Fruit fly (Drosophila melanogaster) whole organism, adult: ENCODE data around the gene CG1789.

Experiments
- CG11617 ChIP-seq: fragments of 200-800 bp; sonication (Bioruptor generic); optimal IDR thresholded peaks from 2 replicates; lab custom pipeline; 2017; ENCODE audit warnings: mild to moderate bottlenecking, missing biosample characterization, missing genetic modification reagents, missing genetic modification characterization
- CG12768 ChIP-seq: fragments of 200-800 bp; sonication (Bioruptor generic); optimal IDR thresholded peaks from 2 replicates; lab custom pipeline; 2017; ENCODE audit warnings: missing biosample characterization, missing genetic modification characterization, mild to moderate bottlenecking, moderate library complexity, missing genetic modification reagents
- CG14711 ChIP-seq: fragments of 200-800 bp; sonication (Bioruptor generic); optimal IDR thresholded peaks from 2 replicates; lab custom pipeline; 2018; ENCODE audit warnings: missing biosample characterization, mild to moderate bottlenecking, missing genetic modification characterization, moderate library complexity
- CG1620 ChIP-seq: fragments of 200-800 bp; sonication (Bioruptor generic); optimal IDR thresholded peaks from 2 replicates; lab custom pipeline; 2016; ENCODE audit warnings: missing biosample characterization, missing genetic modification characterization
- CG33017 ChIP-seq: fragments of 200-800 bp; sonication (Bioruptor generic); optimal IDR thresholded peaks from 2 replicates; lab custom pipeline; 2018; ENCODE audit warnings: missing biosample characterization, mild to moderate bottlenecking, missing genetic modification characterization, moderate library complexity
- CG5204 ChIP-seq: fragments of 200-800 bp; sonication (Bioruptor generic); optimal IDR thresholded peaks from 2 replicates; lab custom pipeline; 2016; ENCODE audit warnings: missing biosample characterization, missing genetic modification characterization
- CG7045 ChIP-seq: fragments of 200-800 bp; sonication (Bioruptor generic); optimal IDR thresholded peaks from 2 replicates; lab custom pipeline; 2017; ENCODE audit warnings: missing biosample characterization, mild to moderate bottlenecking, missing genetic modification characterization
- CG7101 ChIP-seq: fragments of 200-800 bp; sonication (Bioruptor generic); optimal IDR thresholded peaks from 2 replicates; lab custom pipeline; 2018; ENCODE audit warnings: missing biosample characterization, mild to moderate bottlenecking, missing genetic modification characterization, moderate library complexity
- Clk ChIP-seq: fragments of 200-800 bp; sonication (Bioruptor generic); optimal IDR thresholded peaks from 2 replicates; lab custom pipeline; 2017; ENCODE audit warnings: missing biosample characterization, missing genetic modification characterization
- Crg-1 ChIP-seq: fragments of 200-800 bp; sonication (Bioruptor generic); optimal IDR thresholded peaks from 2 replicates; lab custom pipeline; 2016; ENCODE audit warnings: missing biosample characterization, missing genetic modification characterization
- Hr96 ChIP-seq: fragments of 200-800 bp; sonication (Bioruptor generic); optimal IDR thresholded peaks from 2 replicates; lab custom pipeline; 2016; ENCODE audit warnings: missing biosample characterization, missing genetic modification characterization
- Mnt ChIP-seq: fragments of 200-800 bp; sonication (Bioruptor generic); optimal IDR thresholded peaks from 2 replicates; lab custom pipeline; 2016; ENCODE audit warnings: missing biosample characterization, mild to moderate bottlenecking, missing genetic modification characterization
- bab1 ChIP-seq: fragments of 200-800 bp; sonication (Bioruptor generic); optimal IDR thresholded peaks from 3 replicates; lab custom pipeline; 2019; ENCODE audit warnings: missing biosample characterization, mild to moderate bottlenecking, missing genetic modification characterization, moderate library complexity
- cic ChIP-seq: fragments of 200-800 bp; sonication (Bioruptor generic); optimal IDR thresholded peaks from 2 replicates; lab custom pipeline; 2017; ENCODE audit warnings: missing biosample characterization, mild to moderate bottlenecking, missing genetic modification characterization, moderate library complexity
- cnc ChIP-seq, 2 experiments: fragments of >200 bp; optimal IDR thresholded peaks; 2 replicates each; lab custom pipeline; 2017
- kay ChIP-seq: fragments of 200-800 bp; sonication (Bioruptor generic); peaks from one replicate; lab custom pipeline; 2016; ENCODE audit warnings: missing biosample characterization, missing genetic modification characterization, borderline replicate concordance
- ovo ChIP-seq: fragments of 200-800 bp; sonication (Bioruptor generic); optimal IDR thresholded peaks from 2 replicates; lab custom pipeline; 2016; ENCODE audit warnings: missing biosample characterization, missing genetic modification characterization
- pad ChIP-seq: fragments of 200-800 bp; sonication (Bioruptor generic); optimal IDR thresholded peaks from 3 replicates; lab custom pipeline; 2017; ENCODE audit warnings: missing biosample characterization, missing genetic modification characterization, mild to moderate bottlenecking, moderate library complexity, missing genetic modification reagents
- tj ChIP-seq: fragments of 200-800 bp; sonication (Bioruptor generic); optimal IDR thresholded peaks from 3 replicates; lab custom pipeline; 2017; ENCODE audit warnings: missing biosample characterization, mild to moderate bottlenecking, missing genetic modification characterization, moderate library complexity
- toe ChIP-seq: fragments of 200-800 bp; sonication (Bioruptor generic); optimal IDR thresholded peaks from 2 replicates; lab custom pipeline; 2016; ENCODE audit warnings: missing biosample characterization, missing genetic modification characterization

CG1789 gene

dm6 chrX:8720213-8720612 is at the start of gene CG1789:
TSS of gene CG1789 (plus strand) at chrX:8720520.
- TF ChIP-seq CG5204 (GFP tag; lab: Kevin White, UChicago) (peak; percentile 8), Crg-1 (GFP tag; lab: Kevin White, UChicago) (peak; percentile 21), bab1 (GFP tag; lab: Kevin White, UChicago) (peak; percentile 16), CG7045 (GFP tag; lab: Kevin White, UChicago) (no peak), CG1620 (GFP tag; lab: Kevin White, UChicago) (peak; percentile 7), toe (GFP tag; lab: Kevin White, UChicago) (peak; percentile 21), tj (GFP tag; lab: Kevin White, UChicago) (peak; percentile 72), Mnt (GFP tag; lab: Kevin White, UChicago) (peak; percentile 97), CG11617 (peak; percentile 28), CG14711 (peak; percentile 5), cic (GFP tag; lab: Kevin White, UChicago) (no peak)

- TF ChIP-seq Crg-1 (GFP tag; lab: Kevin White, UChicago) (no peak), CG1620 (GFP tag; lab: Kevin White, UChicago) (no peak), CG7101 (tag; lab: Kevin White, UChicago) (no peak), cnc (optimal IDR thresholded peaks at IDR 0.05; lab: Kevin White, UChicago) (no peak), Clk (no peak), CG33017 (tag; lab: Kevin White, UChicago) (no peak), Hr96 (GFP tag; lab: Kevin White, UChicago) (no peak), CG7045 (GFP tag; lab: Kevin White, UChicago) (no peak), toe (GFP tag; lab: Kevin White, UChicago) (no peak), CG5204 (GFP tag; lab: Kevin White, UChicago) (no peak), pad (GFP tag; lab: Kevin White, UChicago) (no peak), CG11617 (no peak), ovo (no peak)
These were observed 48.7 kb upstream of the CG1789 start for dm6 chrX:8671348-8672298.

DNA sequence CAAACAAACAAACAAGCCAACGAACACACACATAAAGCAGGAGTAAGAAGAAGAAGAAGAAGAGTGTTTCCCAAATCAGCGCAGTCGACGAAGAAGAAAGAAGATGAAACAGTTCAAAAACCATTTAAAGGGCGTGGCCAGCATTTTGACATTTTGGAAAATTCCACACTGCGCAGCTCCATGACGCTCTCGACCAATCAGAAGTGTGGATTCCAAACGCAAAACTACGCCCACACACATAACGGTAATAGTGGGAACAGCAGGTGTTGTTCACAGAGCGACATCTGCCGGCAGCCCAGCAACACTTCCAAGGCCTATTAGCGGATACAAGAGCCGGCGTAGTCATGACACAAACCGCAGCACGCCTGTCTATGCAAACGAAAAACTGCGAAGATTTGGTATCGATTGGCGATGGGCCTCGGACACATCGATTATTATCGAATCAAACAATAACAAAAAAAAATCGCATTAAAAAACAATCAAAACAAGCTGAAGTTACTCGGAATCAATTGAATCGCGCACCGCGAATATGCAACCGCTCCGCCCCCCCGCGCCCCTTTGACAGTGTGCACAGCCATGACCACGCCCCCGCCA is 43.6 kb upstream of the CG1789 start, which contains the start of gene Rubicon:
Rubicon (plus strand) TSS at position 433 of the 594 bp plus-strand sequence.
- peak; percentile 68 for TF ChIP-seq Mnt (GFP tag; lab: Kevin White, UChicago)
- no peak for TF ChIP-seq CG14711
- TF ChIP-seq CG12768 (GFP tag; lab: Kevin White, UChicago), result no peak
- no peak for TF ChIP-seq CG33017 (tag; lab: Kevin White, UChicago)
- peak; percentile 98 for TF ChIP-seq ovo
- no peak for TF ChIP-seq CG7045 (GFP tag; lab: Kevin White, UChicago)
- TF ChIP-seq Crg-1 (GFP tag; lab: Kevin White, UChicago), result peak; percentile 31
- TF ChIP-seq cic (GFP tag; lab: Kevin White, UChicago), result peak; percentile 23
- TF ChIP-seq tj (GFP tag; lab: Kevin White, UChicago), result peak; percentile 60
- TF ChIP-seq pad (GFP tag; lab: Kevin White, UChicago), result peak; percentile 70
- no peak for TF ChIP-seq kay (GFP tag; lab: Kevin White, UChicago)
- peak; percentile 79 for TF ChIP-seq bab1 (GFP tag; lab: Kevin White, UChicago)
- peak; percentile 66 for TF ChIP-seq CG1620 (GFP tag; lab: Kevin White, UChicago)
- TF ChIP-seq cnc (optimal IDR thresholded peaks at IDR 0.05; lab: Kevin White, UChicago), result no peak
- TF ChIP-seq CG5204 (GFP tag; lab: Kevin White, UChicago), result no peak
- no peak for TF ChIP-seq Clk
- no peak for TF ChIP-seq CG11617
- no peak for TF ChIP-seq toe (GFP tag; lab: Kevin White, UChicago)
- peak; percentile 40 for TF ChIP-seq CG7101 (tag; lab: Kevin White, UChicago)
- peak; percentile 36 for TF ChIP-seq Hr96 (GFP tag; lab: Kevin White, UChicago)

DNA sequence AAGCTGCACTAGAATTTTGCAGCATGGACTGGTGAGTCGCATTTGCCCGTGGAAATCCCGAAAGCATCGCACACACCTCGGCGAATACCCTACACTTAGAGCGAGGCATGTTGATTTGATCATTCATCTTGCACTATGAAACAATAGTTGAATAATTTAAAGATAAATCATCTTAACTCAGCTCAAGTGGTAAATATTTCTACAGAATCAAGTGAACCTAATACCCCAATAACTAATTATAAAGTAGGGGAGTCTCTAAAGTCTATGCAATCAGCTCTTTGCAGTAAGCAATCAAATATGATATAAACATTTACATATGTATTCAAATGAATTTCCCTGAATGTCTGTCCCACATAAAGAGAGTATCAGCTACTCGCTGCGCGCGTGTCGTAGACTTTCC is 42.9 kb upstream of the CG1789 start:
- TF ChIP-seq Hr96 (GFP tag; lab: Kevin White, UChicago), result peak; percentile 64
- TF ChIP-seq CG5204 (GFP tag; lab: Kevin White, UChicago), result no peak
- TF ChIP-seq tj (GFP tag; lab: Kevin White, UChicago), result no peak
- TF ChIP-seq bab1 (GFP tag; lab: Kevin White, UChicago), result peak; percentile 89
- TF ChIP-seq CG14711, result peak; percentile 29
- peak; percentile 12 for TF ChIP-seq CG7045 (GFP tag; lab: Kevin White, UChicago)

DNA sequence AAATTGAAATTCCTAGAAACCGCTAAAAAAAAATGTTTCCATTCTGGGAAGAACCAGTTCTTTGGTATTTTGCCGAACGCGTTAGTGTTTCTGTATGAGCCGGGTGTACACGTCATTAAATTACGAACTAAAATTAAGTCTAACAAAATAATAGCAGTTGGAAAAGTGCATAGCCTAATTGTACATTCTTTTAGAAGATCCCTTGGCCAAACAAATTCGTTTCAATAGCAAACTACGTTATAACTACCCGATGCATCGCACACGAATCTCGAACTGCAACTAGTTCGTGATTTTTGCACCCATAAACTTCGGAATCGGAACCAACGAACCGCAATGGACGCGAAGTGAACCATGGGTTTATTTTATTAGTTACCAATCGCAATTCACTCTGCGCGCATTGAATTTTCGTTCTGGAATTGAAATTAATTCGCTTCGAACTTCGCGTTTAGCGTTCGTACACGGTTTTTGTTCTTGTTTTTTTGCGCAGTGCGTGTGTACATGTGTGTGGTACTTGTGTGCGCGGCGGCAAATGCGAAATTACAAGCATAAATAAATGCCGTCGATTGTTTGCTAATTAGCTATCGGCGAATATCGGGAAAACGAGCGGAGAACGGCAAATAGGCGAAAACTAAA is 39.0 kb upstream of the CG1789 start, which contains the start of gene CAH3:
CAH3 (plus strand) TSS at position 64 of the 633 bp plus-strand sequence.
- TF ChIP-seq CG1620 (GFP tag; lab: Kevin White, UChicago), result peak; percentile 93
- TF ChIP-seq ovo, result peak; percentile 51
- peak; percentile 87 for TF ChIP-seq CG5204 (GFP tag; lab: Kevin White, UChicago)
- no peak for TF ChIP-seq cnc (optimal IDR thresholded peaks at IDR 0.05; lab: Kevin White, UChicago)
- TF ChIP-seq CG12768 (GFP tag; lab: Kevin White, UChicago), result peak; percentile 87
- peak; percentile 82 for TF ChIP-seq Crg-1 (GFP tag; lab: Kevin White, UChicago)
- peak; percentile 97 for TF ChIP-seq bab1 (GFP tag; lab: Kevin White, UChicago)
- TF ChIP-seq pad (GFP tag; lab: Kevin White, UChicago), result peak; percentile 80
- peak; percentile 92 for TF ChIP-seq toe (GFP tag; lab: Kevin White, UChicago)
- TF ChIP-seq tj (GFP tag; lab: Kevin White, UChicago), result peak; percentile 78
- TF ChIP-seq CG14711, result peak; percentile 91
- TF ChIP-seq cic (GFP tag; lab: Kevin White, UChicago), result peak; percentile 21
- TF ChIP-seq Hr96 (GFP tag; lab: Kevin White, UChicago), result peak; percentile 97
- TF ChIP-seq CG33017 (tag; lab: Kevin White, UChicago), result peak; percentile 88
- TF ChIP-seq CG7045 (GFP tag; lab: Kevin White, UChicago), result peak; percentile 88
- TF ChIP-seq kay (GFP tag; lab: Kevin White, UChicago), result peak; percentile 96
- TF ChIP-seq Mnt (GFP tag; lab: Kevin White, UChicago), result peak; percentile 88
- TF ChIP-seq Clk, result peak; percentile 66
- TF ChIP-seq CG11617, result peak; percentile 95
- TF ChIP-seq CG7101 (tag; lab: Kevin White, UChicago), result peak; percentile 96
